Fruit fly (Drosophila melanogaster) whole organism, embryonic: ENCODE data around the gene CG43062.
A peak's percentile ranks its signal among the peaks of the same experiment; 100 is the strongest.

Experiments used
- ATbp ChIP-seq: fragments of 200-800 bp; sonication (Bioruptor generic); optimal IDR thresholded peaks from 2 replicates; lab custom pipeline; 2017; ENCODE audit warnings: missing biosample characterization, mild to moderate bottlenecking, missing genetic modification characterization, missing genetic modification reagents
- CG10462 ChIP-seq: fragments of 200-800 bp; sonication (Bioruptor generic); optimal IDR thresholded peaks from 2 replicates; lab custom pipeline; 2016; ENCODE audit warnings: missing biosample characterization, missing genetic modification characterization
- CG10654 ChIP-seq: fragments of 200-800 bp; sonication (Bioruptor generic); optimal IDR thresholded peaks from 2 replicates; lab custom pipeline; 2016; ENCODE audit warnings: missing biosample characterization, missing genetic modification characterization
- CG12219 ChIP-seq: fragments of 200-800 bp; sonication (Bioruptor generic); optimal IDR thresholded peaks from 3 replicates; lab custom pipeline; 2018; ENCODE audit warnings: missing biosample characterization, mild to moderate bottlenecking, missing genetic modification characterization
- CG15073 ChIP-seq: fragments of 200-800 bp; sonication (Bioruptor generic); optimal IDR thresholded peaks from 2 replicates; lab custom pipeline; 2016; ENCODE audit warnings: missing biosample characterization, missing genetic modification characterization
- CG15479 ChIP-seq: fragments of 200-800 bp; sonication (Bioruptor generic); optimal IDR thresholded peaks from 3 replicates; lab custom pipeline; 2019; ENCODE audit warnings: missing biosample characterization, mild to moderate bottlenecking, missing genetic modification characterization, moderate library complexity
- CG17186 ChIP-seq: fragments of 200-800 bp; sonication (Bioruptor generic); optimal IDR thresholded peaks from 3 replicates; lab custom pipeline; 2017; ENCODE audit warnings: missing biosample characterization, missing genetic modification reagents, missing genetic modification characterization
- CG17359 ChIP-seq: fragments of 200-800 bp; sonication (Bioruptor generic); optimal IDR thresholded peaks from 3 replicates; lab custom pipeline; 2018; ENCODE audit warnings: missing biosample characterization, mild to moderate bottlenecking, missing genetic modification characterization, moderate library complexity
- CG2889 ChIP-seq: fragments of 200-800 bp; sonication (Bioruptor generic); IDR thresholded peaks from 3 replicates; pipeline ENCODE4 v1.3.6; 2022; ENCODE audit warnings: missing biosample characterization, missing genetic modification characterization
- CG30020 ChIP-seq: fragments of 200-800 bp; optimal IDR thresholded peaks from 2 replicates; lab custom pipeline; 2019; ENCODE audit warnings: missing biosample characterization, mild to moderate bottlenecking, missing genetic modification characterization, moderate library complexity
- CG31365 ChIP-seq: fragments of 200-800 bp; sonication (Bioruptor generic); optimal IDR thresholded peaks from 2 replicates; lab custom pipeline; 2018; ENCODE audit warnings: missing biosample characterization, mild to moderate bottlenecking, missing genetic modification characterization
- CG32532 ChIP-seq: fragments of 200-800 bp; sonication (Bioruptor generic); IDR thresholded peaks from 2 replicates; pipeline ENCODE4 v1.3.6; 2022; ENCODE audit warnings: missing biosample characterization, missing genetic modification characterization
- CG3847 ChIP-seq: fragments of 200-800 bp; sonication (Bioruptor generic); IDR thresholded peaks from 2 replicates; pipeline ENCODE4 v1.3.6; 2022; ENCODE audit warnings: missing biosample characterization, missing genetic modification characterization
- CG4730 ChIP-seq: fragments of 200-800 bp; sonication (Bioruptor generic); IDR thresholded peaks from 2 replicates; pipeline ENCODE4 v1.3.6; 2022; ENCODE audit warnings: missing biosample characterization, missing genetic modification characterization
- CG4820 ChIP-seq: fragments of 200-800 bp; sonication (Bioruptor generic); optimal IDR thresholded peaks from 3 replicates; lab custom pipeline; 2016; ENCODE audit warnings: missing biosample characterization, missing genetic modification characterization
- CG7839 ChIP-seq: fragments of 200-800 bp; sonication (Bioruptor generic); optimal IDR thresholded peaks from 3 replicates; lab custom pipeline; 2018; ENCODE audit warnings: missing biosample characterization, mild to moderate bottlenecking, missing genetic modification characterization, moderate library complexity
- CG8478 ChIP-seq: fragments of >200 bp; optimal IDR thresholded peaks from 2 replicates; lab custom pipeline; 2018
- CG8924 ChIP-seq: fragments of 200-800 bp; optimal IDR thresholded peaks from 3 replicates; lab custom pipeline; 2019; ENCODE audit warnings: missing biosample characterization, mild to moderate bottlenecking, missing genetic modification characterization, moderate library complexity
- CG9215 ChIP-seq: fragments of 200-800 bp; sonication (Bioruptor generic); IDR thresholded peaks from 2 replicates; pipeline ENCODE4 v1.3.6; 2022; ENCODE audit warnings: missing biosample characterization, missing genetic modification characterization
- CG9876 ChIP-seq: fragments of 200-800 bp; sonication (Bioruptor generic); optimal IDR thresholded peaks from 2 replicates; lab custom pipeline; 2016; ENCODE audit warnings: missing biosample characterization, missing genetic modification characterization
- D19A ChIP-seq: fragments of 200-800 bp; optimal IDR thresholded peaks from 3 replicates; lab custom pipeline; 2019; ENCODE audit warnings: missing biosample characterization, mild to moderate bottlenecking, missing genetic modification characterization, moderate library complexity
- Deaf1 ChIP-seq: fragments of 200-800 bp; optimal IDR thresholded peaks from 3 replicates; lab custom pipeline; 2019; ENCODE audit warnings: missing biosample characterization, mild to moderate bottlenecking, missing genetic modification characterization, moderate library complexity
- Dek ChIP-seq: fragments of 200-800 bp; sonication (Bioruptor generic); optimal IDR thresholded peaks from 3 replicates; lab custom pipeline; 2019; ENCODE audit warnings: missing biosample characterization, mild to moderate bottlenecking, missing genetic modification characterization, moderate library complexity
- E2f1 ChIP-seq: fragments of 200-800 bp; sonication (Bioruptor generic); IDR thresholded peaks from 2 replicates; pipeline ENCODE4 v1.3.6; 2022; ENCODE audit warnings: missing biosample characterization, missing genetic modification characterization
- Ets65A ChIP-seq: fragments of 200-800 bp; sonication (Bioruptor generic); peaks from one replicate; lab custom pipeline; 2016; ENCODE audit warnings: missing biosample characterization, missing genetic modification characterization
- Ets97D ChIP-seq: fragments of 200-800 bp; sonication (Bioruptor generic); optimal IDR thresholded peaks from 3 replicates; lab custom pipeline; 2016; ENCODE audit warnings: missing biosample characterization, missing genetic modification characterization
- HLH54F ChIP-seq: fragments of 200-800 bp; sonication (Bioruptor generic); optimal IDR thresholded peaks from 3 replicates; lab custom pipeline; 2016; ENCODE audit warnings: missing biosample characterization, missing genetic modification characterization
- Hr51 ChIP-seq, 2 experiments: fragments of 200-800 bp; sonication (Bioruptor generic); optimal IDR thresholded peaks; 2 replicates in 1 of 2; 3 replicates in 1 of 2; lab custom pipeline; 2016 to 2018; ENCODE audit warnings: missing biosample characterization in 2 of 2, missing genetic modification characterization in 2 of 2, mild to moderate bottlenecking in 1 of 2, moderate library complexity in 1 of 2
- Mad ChIP-seq: fragments of 200-800 bp; sonication (Bioruptor generic); optimal IDR thresholded peaks from 2 replicates; lab custom pipeline; 2016; ENCODE audit warnings: missing biosample characterization, missing genetic modification characterization
- Opbp ChIP-seq: fragments of 200-800 bp; sonication (Bioruptor generic); IDR thresholded peaks from 3 replicates; pipeline ENCODE4 v1.3.6; 2022; ENCODE audit warnings: missing biosample characterization, missing genetic modification characterization; ENCODE audit not compliant: partially characterized antibody
- Six4 ChIP-seq: fragments of 200-800 bp; sonication (Bioruptor generic); optimal IDR thresholded peaks from 2 replicates; lab custom pipeline; 2016; ENCODE audit warnings: missing biosample characterization, missing genetic modification characterization
- Sox102F ChIP-seq: fragments of 200-800 bp; sonication (Bioruptor generic); optimal IDR thresholded peaks from 2 replicates; lab custom pipeline; 2018; ENCODE audit warnings: missing biosample characterization, mild to moderate bottlenecking, missing genetic modification characterization, moderate library complexity
- al ChIP-seq: fragments of 200-800 bp; sonication (Bioruptor generic); IDR thresholded peaks from 2 replicates; pipeline ENCODE4 v1.3.6; 2022; ENCODE audit warnings: missing biosample characterization, missing genetic modification characterization
- ash1 ChIP-seq: fragments of 200-800 bp; sonication (Bioruptor generic); optimal IDR thresholded peaks from 2 replicates; lab custom pipeline; 2018; ENCODE audit warnings: missing biosample characterization, mild to moderate bottlenecking, missing genetic modification characterization
- bbx ChIP-seq: fragments of 200-800 bp; sonication (Bioruptor generic); IDR thresholded peaks from 2 replicates; pipeline ENCODE4 v1.3.6; 2022; ENCODE audit warnings: missing biosample characterization, missing genetic modification characterization; ENCODE audit not compliant: partially characterized antibody
- bigmax ChIP-seq: fragments of 200-800 bp; sonication (Bioruptor generic); optimal IDR thresholded peaks from 2 replicates; lab custom pipeline; 2018; ENCODE audit warnings: missing biosample characterization, mild to moderate bottlenecking, missing genetic modification characterization
- bowl ChIP-seq: fragments of 200-800 bp; sonication (Bioruptor generic); IDR thresholded peaks from 2 replicates; pipeline ENCODE4 v1.3.6; 2022; ENCODE audit warnings: missing biosample characterization, missing genetic modification characterization
- dmrt99B ChIP-seq: fragments of 200-800 bp; sonication (Bioruptor generic); optimal IDR thresholded peaks from 2 replicates; lab custom pipeline; 2018; ENCODE audit warnings: missing biosample characterization, mild to moderate bottlenecking, missing genetic modification characterization, moderate library complexity
- eyg ChIP-seq: fragments of 200-800 bp; sonication (Bioruptor generic); optimal IDR thresholded peaks from 3 replicates; lab custom pipeline; 2016; ENCODE audit warnings: missing biosample characterization, missing genetic modification characterization
- gro ChIP-seq: fragments of 200-800 bp; sonication (Bioruptor generic); optimal IDR thresholded peaks from 2 replicates; lab custom pipeline; 2016; ENCODE audit warnings: missing biosample characterization, missing genetic modification characterization
- h ChIP-seq: fragments of >200 bp; optimal IDR thresholded peaks from 2 replicates; lab custom pipeline; 2017
- hkb ChIP-seq, 2 experiments: fragments of 200-800 bp in 1 of 2; fragments of >200 bp in 1 of 2; sonication (Bioruptor generic) in 1 of 2; IDR thresholded peaks in 1 of 2; optimal IDR thresholded peaks in 1 of 2; 2 replicates each; pipeline versions ENCODE4 v1.3.6 to Lab custom; 2017 to 2022; ENCODE audit warnings: missing biosample characterization in 1 of 2, missing genetic modification characterization in 1 of 2
- insv ChIP-seq, 2 experiments: fragments of 200-800 bp; sonication (Bioruptor generic); optimal IDR thresholded peaks; 3 replicates each; lab custom pipeline; 2016 to 2018; ENCODE audit warnings: missing biosample characterization in 2 of 2, missing genetic modification characterization in 2 of 2
- mld ChIP-seq: fragments of 200-800 bp; sonication (Bioruptor generic); IDR thresholded peaks from 3 replicates; pipeline ENCODE4 v1.3.6; 2022; ENCODE audit warnings: missing biosample characterization, missing genetic modification characterization; ENCODE audit not compliant: partially characterized antibody
- otp ChIP-seq: fragments of 200-800 bp; sonication (Bioruptor generic); IDR thresholded peaks from 3 replicates; pipeline ENCODE4, ENCODE4 v1.3.6; 2022; ENCODE audit warnings: missing biosample characterization, missing genetic modification characterization
- pros ChIP-seq: fragments of 200-800 bp; sonication (Bioruptor generic); optimal IDR thresholded peaks from 3 replicates; lab custom pipeline; 2019; ENCODE audit warnings: missing biosample characterization, mild to moderate bottlenecking, missing genetic modification characterization, moderate library complexity
- slp2 ChIP-seq: fragments of 200-800 bp; sonication (Bioruptor generic); optimal IDR thresholded peaks from 2 replicates; lab custom pipeline; 2016; ENCODE audit warnings: missing biosample characterization, missing genetic modification characterization
- stc ChIP-seq: fragments of 200-800 bp; sonication (Bioruptor generic); IDR thresholded peaks from 2 replicates; pipeline ENCODE4 v1.3.6; 2022; ENCODE audit warnings: missing biosample characterization, missing genetic modification characterization
- wek ChIP-seq: fragments of 200-800 bp; sonication (Bioruptor generic); optimal IDR thresholded peaks from 3 replicates; lab custom pipeline; 2018; ENCODE audit warnings: missing biosample characterization, mild to moderate bottlenecking, missing genetic modification characterization, moderate library complexity
- zen ChIP-seq: fragments of 200-800 bp; sonication (Bioruptor generic); optimal IDR thresholded peaks from 3 replicates; lab custom pipeline; 2018; ENCODE audit warnings: missing biosample characterization, mild to moderate bottlenecking, missing genetic modification characterization, moderate library complexity

The CG43062 gene

dm6 chr3R:11760669-11761387 lies 10.7 kb downstream of the CG43062 start (continued):
- peak; percentile 100 for TF ChIP-seq CG17359 (tag; lab: Kevin White, UChicago)
- TF ChIP-seq stc (GFP tag; lab: Robert Waterston, UW), result no peak
- peak; percentile 100 for TF ChIP-seq Dek (tag; lab: Kevin White, UChicago)
- peak; percentile 97 for TF ChIP-seq Ets97D (GFP tag; lab: Kevin White, UChicago)
- peak; percentile 96 for TF ChIP-seq pros
- TF ChIP-seq wek (GFP tag; lab: Kevin White, UChicago), result peak; percentile 98
- TF ChIP-seq CG30020 (tag; lab: Kevin White, UChicago), result peak; percentile 93
- no peak for TF ChIP-seq CG2889 (GFP tag; lab: Robert Waterston, UW)
- peak; percentile 56 for TF ChIP-seq CG8478 (lab: Kevin White, UChicago)
- TF ChIP-seq CG9876 (GFP tag; lab: Kevin White, UChicago), result peak; percentile 100
- no peak for TF ChIP-seq Opbp (GFP tag; lab: Robert Waterston, UW)
- TF ChIP-seq CG15479, result peak; percentile 82
- peak; percentile 98 for TF ChIP-seq D19A
- peak; percentile 100 for TF ChIP-seq CG10462 (GFP tag; lab: Kevin White, UChicago)
- TF ChIP-seq CG8924 (tag; lab: Kevin White, UChicago), result peak; percentile 100
- no peak for TF ChIP-seq al (GFP tag; lab: Robert Waterston, UW)
- peak; percentile 94 for TF ChIP-seq CG15073 (GFP tag; lab: Kevin White, UChicago)
- peak; percentile 100 for TF ChIP-seq Sox102F
- no peak for TF ChIP-seq CG4730 (GFP tag; lab: Robert Waterston, UW)
- peak; percentile 100 for TF ChIP-seq slp2 (GFP tag; lab: Kevin White, UChicago)
- TF ChIP-seq HLH54F, result peak; percentile 100
- peak; percentile 97 for TF ChIP-seq CG17186 (GFP tag; lab: Kevin White, UChicago)
- TF ChIP-seq CG3847 (GFP tag; lab: Robert Waterston, UW), result no peak
- TF ChIP-seq bowl (GFP tag; lab: Robert Waterston, UW), result no peak
- TF ChIP-seq hkb (optimal IDR thresholded peaks at IDR 0.05; lab: Kevin White, UChicago), result no peak
- no peak for TF ChIP-seq hkb (GFP tag; IDR thresholded peaks at IDR 0.05; lab: Robert Waterston, UW)
- peak; percentile 100 for TF ChIP-seq gro (GFP tag; lab: Kevin White, UChicago)
- TF ChIP-seq dmrt99B (tag; lab: Kevin White, UChicago), result peak; percentile 100
- TF ChIP-seq ash1 (GFP tag; lab: Kevin White, UChicago), result peak; percentile 99
- TF ChIP-seq CG10654 (GFP tag; lab: Kevin White, UChicago), result peak; percentile 100
- TF ChIP-seq CG9215 (GFP tag; lab: Robert Waterston, UW), result no peak
- TF ChIP-seq CG4820 (GFP tag; lab: Kevin White, UChicago), result peak; percentile 99
- peak; percentile 100 for TF ChIP-seq Six4 (GFP tag; lab: Kevin White, UChicago)
- TF ChIP-seq insv (GFP tag; optimal IDR thresholded peaks at IDR 0.05; lab: Kevin White, UChicago), result peak; percentile 89
- no peak for TF ChIP-seq otp
- TF ChIP-seq CG12219 (GFP tag; lab: Kevin White, UChicago), result peak; percentile 100
- TF ChIP-seq Hr51 (GFP tag; optimal IDR thresholded peaks at IDR 0.05; lab: Kevin White, UChicago), result peak; percentile 100
- TF ChIP-seq CG32532 (GFP tag; lab: Robert Waterston, UW), result no peak
- TF ChIP-seq ATbp (GFP tag; lab: Kevin White, UChicago), result peak; percentile 100
- no peak for TF ChIP-seq mld (GFP tag; lab: Robert Waterston, UW)
- peak; percentile 100 for TF ChIP-seq eyg (GFP tag; lab: Kevin White, UChicago)
- peak; percentile 100 for TF ChIP-seq CG7839 (tag; lab: Kevin White, UChicago)
- peak; percentile 100 for TF ChIP-seq Mad (GFP tag; lab: Kevin White, UChicago)
- TF ChIP-seq CG31365 (tag; lab: Kevin White, UChicago), result peak; percentile 96
- no peak for TF ChIP-seq h (lab: Kevin White, UChicago)
- TF ChIP-seq Ets65A (GFP tag; lab: Kevin White, UChicago), result peak; percentile 100
- peak; percentile 100 for TF ChIP-seq zen (tag; lab: Kevin White, UChicago)
- TF ChIP-seq bigmax (GFP tag; lab: Kevin White, UChicago), result peak; percentile 91
- TF ChIP-seq E2f1, result no peak
- peak; percentile 93 for TF ChIP-seq Deaf1 (tag; lab: Kevin White, UChicago)
- no peak for TF ChIP-seq bbx (GFP tag; lab: Robert Waterston, UW)
